Worm (Caenorhabditis elegans) whole organism, L2 larva: ENCODE results near the gene F08G12.5.

Experiments used
- F13H6.1 ChIP-seq: sonication (generic microtip); optimal IDR thresholded peaks from 2 replicates; lab custom pipeline; 2016; ENCODE audit warnings: missing genetic modification characterization, missing compliant biosample characterization
- R02D3.7 ChIP-seq: fragments of 150-350 bp; optimal IDR thresholded peaks from 2 replicates; lab custom pipeline; 2014; ENCODE audit warnings: missing biosample characterization, missing genetic modification characterization
- ZK546.5 ChIP-seq: sonication (generic microtip); optimal IDR thresholded peaks from 2 replicates; lab custom pipeline; 2017; ENCODE audit warnings: missing biosample characterization, missing genetic modification characterization
- alr-1 ChIP-seq: fragments of 150-350 bp; optimal IDR thresholded peaks from 2 replicates; lab custom pipeline; 2014; ENCODE audit warnings: missing biosample characterization, missing genetic modification characterization
- ama-1 ChIP-seq: fragments of 150-350 bp; optimal IDR thresholded peaks from 2 replicates; lab custom pipeline; 2018; ENCODE audit warnings: inconsistent platforms
- blmp-1 ChIP-seq: sonication (generic microtip); optimal IDR thresholded peaks from 2 replicates; lab custom pipeline; 2017; ENCODE audit warnings: missing genetic modification characterization, mild to moderate bottlenecking, missing compliant biosample characterization, antibody characterized with exemption, moderate library complexity; ENCODE audit not compliant: insufficient read depth
- ceh-82 ChIP-seq: fragments of 150-350 bp; optimal IDR thresholded peaks from 2 replicates; lab custom pipeline; 2014; ENCODE audit warnings: missing biosample characterization, missing genetic modification characterization
- crh-2 ChIP-seq: sonication (generic microtip); optimal IDR thresholded peaks from 2 replicates; lab custom pipeline; 2017; ENCODE audit warnings: missing biosample characterization, missing genetic modification characterization
- egl-27 ChIP-seq: sonication (generic microtip); optimal IDR thresholded peaks from 3 replicates; lab custom pipeline; 2017; ENCODE audit warnings: missing biosample characterization, missing genetic modification reagents, missing genetic modification characterization
- fos-1 ChIP-seq: fragments of 150-350 bp; optimal IDR thresholded peaks from 2 replicates; lab custom pipeline; 2014; ENCODE audit warnings: missing biosample characterization, missing genetic modification characterization
- gmeb-1 ChIP-seq: fragments of 150-350 bp; optimal IDR thresholded peaks from 2 replicates; lab custom pipeline; 2014; ENCODE audit warnings: missing biosample characterization, missing genetic modification characterization
- lin-11 ChIP-seq: fragments of 150-350 bp; sonication (generic microtip); optimal IDR thresholded peaks from 2 replicates; lab custom pipeline; 2014; ENCODE audit warnings: missing biosample characterization, missing genetic modification characterization, inconsistent platforms, mixed read lengths
- lin-13 ChIP-seq: fragments of 150-350 bp; optimal IDR thresholded peaks from 2 replicates; lab custom pipeline; 2014; ENCODE audit warnings: missing biosample characterization, missing genetic modification reagents, missing genetic modification characterization
- lin-39 ChIP-seq: fragments of 150-350 bp; optimal IDR thresholded peaks from 2 replicates; lab custom pipeline; 2014; ENCODE audit warnings: missing biosample characterization, missing genetic modification reagents, missing genetic modification characterization
- mbf-1 ChIP-seq: sonication (generic microtip); optimal IDR thresholded peaks from 2 replicates; lab custom pipeline; 2017; ENCODE audit warnings: missing biosample characterization, missing genetic modification characterization
- nhr-10 ChIP-seq: sonication (generic microtip); optimal IDR thresholded peaks from 2 replicates; lab custom pipeline; 2017; ENCODE audit warnings: missing biosample characterization, missing genetic modification characterization
- nhr-21 ChIP-seq: fragments of 150-350 bp; optimal IDR thresholded peaks from 2 replicates; lab custom pipeline; 2014; ENCODE audit warnings: missing biosample characterization, missing genetic modification characterization
- nhr-23 ChIP-seq: fragments of 150-350 bp; optimal IDR thresholded peaks from 2 replicates; lab custom pipeline; 2014; ENCODE audit warnings: missing biosample characterization, missing genetic modification reagents, missing genetic modification characterization
- nhr-25 ChIP-seq: fragments of 150-350 bp; sonication (generic microtip); optimal IDR thresholded peaks from 3 replicates; lab custom pipeline; 2014; ENCODE audit warnings: missing biosample characterization, missing genetic modification characterization
- sem-4 ChIP-seq: fragments of 150-350 bp; optimal IDR thresholded peaks from 2 replicates; lab custom pipeline; 2014; ENCODE audit warnings: missing biosample characterization, missing genetic modification reagents, missing genetic modification characterization
- skn-1 ChIP-seq: sonication (generic microtip); optimal IDR thresholded peaks from 2 replicates; lab custom pipeline; 2017; ENCODE audit warnings: missing biosample characterization, missing genetic modification characterization
- sma-3 ChIP-seq: sonication (generic microtip); optimal IDR thresholded peaks from 2 replicates; lab custom pipeline; 2016; ENCODE audit warnings: missing genetic modification reagents, missing genetic modification characterization, missing compliant biosample characterization
- sma-9 ChIP-seq, 2 experiments: fragments of 150-350 bp in 1 of 2; sonication (generic microtip) in 1 of 2; optimal IDR thresholded peaks; 2 replicates each; lab custom pipeline; 2014 to 2016; ENCODE audit warnings: missing genetic modification characterization in 2 of 2, mild to moderate bottlenecking in 1 of 2, missing biosample characterization in 1 of 2, missing compliant biosample characterization in 1 of 2, missing genetic modification reagents in 1 of 2, moderate library complexity in 1 of 2
- unc-39 ChIP-seq: fragments of 150-350 bp; optimal IDR thresholded peaks from 2 replicates; lab custom pipeline; 2014; ENCODE audit warnings: missing biosample characterization, missing genetic modification characterization
- unc-55 ChIP-seq: fragments of 150-350 bp; sonication (generic microtip); optimal IDR thresholded peaks from 3 replicates; lab custom pipeline; 2014; ENCODE audit warnings: missing biosample characterization, missing genetic modification reagents, missing genetic modification characterization
- zag-1 ChIP-seq: fragments of 150-350 bp; optimal IDR thresholded peaks from 2 replicates; lab custom pipeline; 2014; ENCODE audit warnings: missing biosample characterization, missing genetic modification characterization
- ztf-1 ChIP-seq: fragments of 200-800 bp; sonication (Bioruptor generic); conservative IDR thresholded peaks from 2 replicates; pipeline ENCODE4 v1.3.6; 2022; ENCODE audit warnings: missing genetic modification characterization, missing compliant biosample characterization
- ztf-11 ChIP-seq: sonication (generic microtip); optimal IDR thresholded peaks from 2 replicates; lab custom pipeline; 2017; ENCODE audit warnings: missing biosample characterization, missing genetic modification characterization
- ztf-4 ChIP-seq: fragments of 150-350 bp; optimal IDR thresholded peaks from 2 replicates; lab custom pipeline; 2014; ENCODE audit warnings: missing biosample characterization, missing genetic modification characterization

The F08G12.5 gene

ce11 chrX:11326827-11327226 is 16.7 kb upstream of the F08G12.5 start, which contains the start of gene ZK455.5:
Gene ZK455.5, minus strand, starts transcription at chrX:11326927.
- TF ChIP-seq sma-9 (GFP tag; optimal IDR thresholded peaks at IDR 0.05; lab: Kevin White, UChicago), result no peak
- no peak for TF ChIP-seq sma-9 (tag; optimal IDR thresholded peaks at IDR 0.05; lab: Kevin White, UChicago)
- no peak for TF ChIP-seq ceh-82 (tag; lab: Kevin White, UChicago)
- no peak for TF ChIP-seq unc-39 (tag; lab: Kevin White, UChicago)
- TF ChIP-seq alr-1 (tag; lab: Kevin White, UChicago), result no peak
- no peak for TF ChIP-seq fos-1 (tag; lab: Kevin White, UChicago)
- no peak for TF ChIP-seq sem-4 (tag; lab: Kevin White, UChicago)
- TF ChIP-seq ztf-4, result no peak
- no peak for TF ChIP-seq lin-39 (tag; lab: Kevin White, UChicago)

- TF ChIP-seq R02D3.7 (tag; lab: Kevin White, UChicago) (no peak), egl-27 (tag; lab: Kevin White, UChicago) (no peak), fos-1 (tag; lab: Kevin White, UChicago) (peak; percentile 81), sma-9 (GFP tag; optimal IDR thresholded peaks at IDR 0.05; lab: Kevin White, UChicago) (peak; percentile 38), sma-9 (tag; optimal IDR thresholded peaks at IDR 0.05; lab: Kevin White, UChicago) (no peak), ztf-11 (tag; lab: Kevin White, UChicago) (no peak)
These were observed 14.2 kb upstream of the F08G12.5 start, which contains the start of gene asm-2 for ce11 chrX:11324240-11324639. Gene asm-2, minus strand, starts transcription at chrX:11324251.

ce11 chrX:11323225-11323624 is 13.1 kb upstream of the F08G12.5 start:
- TF ChIP-seq nhr-10 (tag; lab: Kevin White, UChicago), result no peak
- peak; percentile 17 for TF ChIP-seq fos-1 (tag; lab: Kevin White, UChicago)

- TF ChIP-seq nhr-23 (tag; lab: Kevin White, UChicago) (no peak), lin-39 (tag; lab: Kevin White, UChicago) (no peak), sma-3 (GFP tag; lab: Kevin White, UChicago) (no peak), fos-1 (tag; lab: Kevin White, UChicago) (peak; percentile 43)
These were observed 7.9 kb upstream of the F08G12.5 start, which contains the start of gene hizr-1 for ce11 chrX:11317939-11318338. Gene hizr-1, plus strand, starts transcription at chrX:11318278.

DNA sequence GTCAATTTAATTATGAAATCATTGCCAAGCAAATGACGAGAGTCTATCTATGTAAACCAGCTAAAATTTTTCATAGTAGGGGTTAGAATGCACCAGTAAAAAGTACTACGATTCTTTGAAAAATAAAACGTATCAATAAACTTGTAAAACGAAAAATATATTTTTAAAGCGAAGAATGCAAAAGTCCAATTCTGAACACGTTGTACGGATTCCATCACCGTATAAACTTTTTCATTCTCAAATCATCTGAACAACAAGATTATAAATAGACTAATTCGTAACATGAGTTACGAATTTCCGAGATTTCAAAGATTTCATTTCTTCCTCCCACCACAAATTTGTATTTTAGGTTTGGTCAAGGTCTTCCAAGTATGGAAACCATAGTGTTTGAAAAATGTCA is 6.7 kb upstream of the F08G12.5 start, which contains the start of gene nlp-57:
nlp-57 (plus strand) TSS at position 301 of the 400 bp plus-strand sequence.
- no peak for TF ChIP-seq lin-11 (tag; lab: Kevin White, UChicago)
- no peak for TF ChIP-seq nhr-21 (tag; lab: Kevin White, UChicago)
- no peak for TF ChIP-seq crh-2 (tag; lab: Kevin White, UChicago)
- TF ChIP-seq, all 48 proteins: peak for 0

DNA sequence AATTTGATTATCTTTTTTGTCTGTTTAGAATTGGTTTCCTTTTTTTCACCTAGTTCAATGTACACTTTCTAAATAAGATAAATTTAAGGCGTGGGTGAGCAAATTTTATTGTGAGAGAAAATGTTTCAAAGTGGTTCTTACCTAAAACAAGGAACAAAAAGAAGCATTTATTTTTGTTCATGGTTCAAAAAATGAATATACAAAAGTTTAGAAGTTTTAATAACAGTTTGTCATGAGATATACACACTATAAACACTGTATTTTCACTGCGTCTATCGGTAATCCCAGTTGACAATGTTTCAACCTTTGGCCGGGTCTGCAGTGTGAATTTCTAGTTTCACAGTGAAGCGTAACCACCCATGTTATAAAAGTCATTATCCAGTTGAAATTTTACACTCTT is 5.3 kb upstream of the F08G12.5 start, which contains the start of gene F08G12.11:
F08G12.11 (minus strand) TSS at position 181 of the 400 bp plus-strand sequence.
- TF ChIP-seq unc-39 (tag; lab: Kevin White, UChicago) (no peak), alr-1 (tag; lab: Kevin White, UChicago) (no peak), ztf-4 (no peak), lin-13 (no peak)

ce11 chrX:11307056-11307455 is 3.0 kb downstream of the F08G12.5 start, which contains the start of gene vhl-1:
Gene vhl-1, plus strand, starts transcription at chrX:11307356.
- TF ChIP-seq sem-4 (tag; lab: Kevin White, UChicago) (no peak), skn-1 (tag; lab: Kevin White, UChicago) (no peak), sma-3 (GFP tag; lab: Kevin White, UChicago) (no peak), mbf-1 (tag; lab: Kevin White, UChicago) (no peak), unc-39 (tag; lab: Kevin White, UChicago) (no peak), lin-13 (no peak), blmp-1 (tag; lab: Kevin White, UChicago) (no peak), nhr-25 (tag; lab: Kevin White, UChicago) (no peak), unc-55 (no peak), gmeb-1 (no peak), egl-27 (tag; lab: Kevin White, UChicago) (no peak), nhr-21 (tag; lab: Kevin White, UChicago) (no peak), ama-1 (lab: Kevin White, UChicago) (no peak), ZK546.5 (tag; lab: Kevin White, UChicago) (no peak), zag-1 (tag; lab: Kevin White, UChicago) (no peak), crh-2 (tag; lab: Kevin White, UChicago) (no peak), nhr-10 (tag; lab: Kevin White, UChicago) (no peak), F13H6.1 (no peak), ztf-1 (no peak)
